Fruit fly (Drosophila melanogaster) whole organism, embryonic: ENCODE measurements around the gene Fas1.

Experiments used
- Antp ChIP-seq: fragments of 200-800 bp; sonication (Bioruptor generic); optimal IDR thresholded peaks from 3 replicates; lab custom pipeline; 2016; ENCODE audit warnings: missing biosample characterization, missing genetic modification characterization
- Atf-2 ChIP-seq: fragments of 200-800 bp; sonication (Bioruptor generic); optimal IDR thresholded peaks from 2 replicates; lab custom pipeline; 2016; ENCODE audit warnings: missing biosample characterization, missing genetic modification characterization
- C15 ChIP-seq: fragments of 200-800 bp; sonication (Bioruptor generic); IDR thresholded peaks from 3 replicates; pipeline ENCODE4 v1.3.6; 2022; ENCODE audit warnings: missing biosample characterization, missing genetic modification characterization
- CG1024 ChIP-seq: fragments of 200-800 bp; sonication (Bioruptor generic); IDR thresholded peaks from 2 replicates; pipeline ENCODE4 v1.3.6; 2022; ENCODE audit warnings: missing biosample characterization, missing genetic modification characterization
- CG10431 ChIP-seq: fragments of 200-800 bp; sonication (Bioruptor generic); optimal IDR thresholded peaks from 3 replicates; lab custom pipeline; 2018; ENCODE audit warnings: missing biosample characterization, mild to moderate bottlenecking, missing genetic modification characterization
- CG10959 ChIP-seq: fragments of 200-800 bp; sonication (Bioruptor generic); IDR thresholded peaks from 2 replicates; pipeline ENCODE4 v1.3.6; 2022; ENCODE audit warnings: missing biosample characterization, missing genetic modification characterization
- CG10979 ChIP-seq: fragments of 200-800 bp; sonication (Bioruptor generic); optimal IDR thresholded peaks from 2 replicates; lab custom pipeline; 2018; ENCODE audit warnings: missing biosample characterization, mild to moderate bottlenecking, missing genetic modification characterization, moderate library complexity
- CG12155 ChIP-seq: fragments of 200-800 bp; sonication (Bioruptor generic); optimal IDR thresholded peaks from 3 replicates; lab custom pipeline; 2016; ENCODE audit warnings: missing biosample characterization, missing genetic modification characterization
- CG12391 ChIP-seq: fragments of 200-800 bp; sonication (Bioruptor generic); optimal IDR thresholded peaks from 3 replicates; lab custom pipeline; 2018; ENCODE audit warnings: missing biosample characterization, mild to moderate bottlenecking, missing genetic modification characterization, moderate library complexity
- CG12942 ChIP-seq: fragments of 200-800 bp; sonication (Bioruptor generic); optimal IDR thresholded peaks from 3 replicates; lab custom pipeline; 2016; ENCODE audit warnings: missing biosample characterization, missing genetic modification characterization
- CG15696 ChIP-seq: fragments of 200-800 bp; sonication (Bioruptor generic); optimal IDR thresholded peaks from 2 replicates; lab custom pipeline; 2019; ENCODE audit warnings: missing biosample characterization, mild to moderate bottlenecking, missing genetic modification characterization, moderate library complexity
- CG1647 ChIP-seq: fragments of 200-800 bp; sonication (Bioruptor generic); optimal IDR thresholded peaks from 3 replicates; lab custom pipeline; 2016; ENCODE audit warnings: missing biosample characterization, missing genetic modification characterization
- CG16779 ChIP-seq: fragments of 200-800 bp; sonication (Bioruptor generic); IDR thresholded peaks from 2 replicates; pipeline ENCODE4 v1.3.6; 2022; ENCODE audit warnings: missing biosample characterization, missing genetic modification characterization
- CG5245 ChIP-seq: fragments of 200-800 bp; sonication (Bioruptor generic); optimal IDR thresholded peaks from 3 replicates; lab custom pipeline; 2016; ENCODE audit warnings: missing biosample characterization, missing genetic modification characterization
- CG6813 ChIP-seq: fragments of 200-800 bp; sonication (Bioruptor generic); optimal IDR thresholded peaks from 2 replicates; lab custom pipeline; 2017; ENCODE audit warnings: missing biosample characterization, missing genetic modification characterization, mild to moderate bottlenecking, moderate library complexity, missing genetic modification reagents
- CG7271 ChIP-seq: fragments of 200-800 bp; sonication (Bioruptor generic); optimal IDR thresholded peaks from 2 replicates; lab custom pipeline; 2018; ENCODE audit warnings: missing biosample characterization, mild to moderate bottlenecking, missing genetic modification characterization, moderate library complexity
- CG7357 ChIP-seq: fragments of 200-800 bp; sonication (Bioruptor generic); IDR thresholded peaks from 3 replicates; pipeline ENCODE4 v1.3.6; 2022; ENCODE audit warnings: missing biosample characterization, missing genetic modification characterization
- CG8765 ChIP-seq: fragments of 200-800 bp; sonication (Bioruptor generic); IDR thresholded peaks from 2 replicates; pipeline ENCODE4 v1.3.6; 2022; ENCODE audit warnings: missing biosample characterization, missing genetic modification characterization
- CG9437 ChIP-seq: fragments of 200-800 bp; sonication (Bioruptor generic); optimal IDR thresholded peaks from 2 replicates; lab custom pipeline; 2018; ENCODE audit warnings: missing biosample characterization, mild to moderate bottlenecking, missing genetic modification characterization
- CG9609 ChIP-seq: fragments of 200-800 bp; sonication (Bioruptor generic); optimal IDR thresholded peaks from 3 replicates; lab custom pipeline; 2016; ENCODE audit warnings: missing biosample characterization, missing genetic modification characterization
- D ChIP-seq, 2 experiments: fragments of 200-800 bp in 1 of 2; fragments of >200 bp in 1 of 2; sonication (Bioruptor generic) in 1 of 2; optimal IDR thresholded peaks; 2 replicates in 1 of 2; 3 replicates in 1 of 2; lab custom pipeline; 2017; ENCODE audit warnings: mild to moderate bottlenecking in 1 of 2, missing biosample characterization in 1 of 2, missing genetic modification characterization in 1 of 2, missing genetic modification reagents in 1 of 2
- D19A ChIP-seq: fragments of 200-800 bp; optimal IDR thresholded peaks from 3 replicates; lab custom pipeline; 2019; ENCODE audit warnings: missing biosample characterization, mild to moderate bottlenecking, missing genetic modification characterization, moderate library complexity
- D19B ChIP-seq: fragments of 200-800 bp; sonication (Bioruptor generic); optimal IDR thresholded peaks from 2 replicates; lab custom pipeline; 2017; ENCODE audit warnings: missing biosample characterization, mild to moderate bottlenecking, missing genetic modification characterization
- E2f1 ChIP-seq: fragments of 200-800 bp; sonication (Bioruptor generic); IDR thresholded peaks from 2 replicates; pipeline ENCODE4 v1.3.6; 2022; ENCODE audit warnings: missing biosample characterization, missing genetic modification characterization
- Ets97D ChIP-seq: fragments of 200-800 bp; sonication (Bioruptor generic); optimal IDR thresholded peaks from 3 replicates; lab custom pipeline; 2016; ENCODE audit warnings: missing biosample characterization, missing genetic modification characterization
- Fer3 ChIP-seq: fragments of 200-800 bp; sonication (Bioruptor generic); optimal IDR thresholded peaks from 2 replicates; lab custom pipeline; 2018; ENCODE audit warnings: missing biosample characterization, mild to moderate bottlenecking, missing genetic modification characterization, moderate library complexity
- Hmx ChIP-seq: fragments of 200-800 bp; sonication (Bioruptor generic); optimal IDR thresholded peaks from 2 replicates; lab custom pipeline; 2016; ENCODE audit warnings: missing biosample characterization, missing genetic modification characterization
- Mad ChIP-seq: fragments of 200-800 bp; sonication (Bioruptor generic); optimal IDR thresholded peaks from 2 replicates; lab custom pipeline; 2016; ENCODE audit warnings: missing biosample characterization, missing genetic modification characterization
- Meics ChIP-seq: fragments of 200-800 bp; sonication (Bioruptor generic); optimal IDR thresholded peaks from 2 replicates; lab custom pipeline; 2017; ENCODE audit warnings: missing biosample characterization, mild to moderate bottlenecking, missing genetic modification characterization
- Rx ChIP-seq: fragments of 200-800 bp; sonication (Bioruptor generic); IDR thresholded peaks from 2 replicates; pipeline ENCODE4 v1.3.6; 2022; ENCODE audit warnings: missing biosample characterization, missing genetic modification characterization
- bsh ChIP-seq, 2 experiments: fragments of 200-800 bp; sonication (Bioruptor generic); optimal IDR thresholded peaks; 2 replicates each; lab custom pipeline; 2017 to 2018; ENCODE audit warnings: mild to moderate bottlenecking in 2 of 2, missing biosample characterization in 2 of 2, missing genetic modification characterization in 2 of 2, moderate library complexity in 1 of 2
- chif ChIP-seq, 2 experiments: fragments of 200-800 bp; sonication (Bioruptor generic); optimal IDR thresholded peaks; 3 replicates each; lab custom pipeline; 2016; ENCODE audit warnings: missing biosample characterization in 2 of 2, missing genetic modification characterization in 2 of 2
- dimm ChIP-seq: fragments of 200-800 bp; sonication (Bioruptor generic); IDR thresholded peaks from 2 replicates; pipeline ENCODE4 v1.3.6; 2022; ENCODE audit warnings: missing biosample characterization, missing genetic modification characterization
- dm ChIP-seq: fragments of 200-800 bp; sonication (Bioruptor generic); optimal IDR thresholded peaks from 3 replicates; lab custom pipeline; 2016; ENCODE audit warnings: missing biosample characterization, missing genetic modification characterization
- dmrt11E ChIP-seq: fragments of 200-800 bp; sonication (Bioruptor generic); optimal IDR thresholded peaks from 3 replicates; lab custom pipeline; 2018; ENCODE audit warnings: missing biosample characterization, mild to moderate bottlenecking, missing genetic modification characterization, moderate library complexity
- fu2 ChIP-seq: fragments of 200-800 bp; sonication (Bioruptor generic); optimal IDR thresholded peaks from 2 replicates; lab custom pipeline; 2016; ENCODE audit warnings: missing biosample characterization, missing genetic modification characterization
- h ChIP-seq: fragments of >200 bp; optimal IDR thresholded peaks from 2 replicates; lab custom pipeline; 2017
- lola ChIP-seq, 3 experiments: fragments of >200 bp in 2 of 3; fragments of 200-800 bp in 1 of 3; sonication (Bioruptor generic) in 1 of 3; optimal IDR thresholded peaks; 2 replicates each; lab custom pipeline; 2017 to 2019; ENCODE audit warnings: missing biosample characterization in 3 of 3, missing genetic modification characterization in 3 of 3, mild to moderate bottlenecking in 1 of 3, moderate library complexity in 1 of 3
- mam ChIP-seq: fragments of 200-800 bp; sonication (Bioruptor generic); optimal IDR thresholded peaks from 3 replicates; lab custom pipeline; 2016; ENCODE audit warnings: missing biosample characterization, missing genetic modification characterization
- nmo ChIP-seq: fragments of 200-800 bp; sonication (Bioruptor generic); optimal IDR thresholded peaks from 2 replicates; lab custom pipeline; 2018; ENCODE audit warnings: missing biosample characterization, mild to moderate bottlenecking, missing genetic modification characterization, moderate library complexity
- onecut ChIP-seq: fragments of 200-800 bp; sonication (Bioruptor generic); IDR thresholded peaks from 2 replicates; pipeline ENCODE4 v1.3.6; 2022; ENCODE audit warnings: missing biosample characterization, missing genetic modification characterization
- peb ChIP-seq: fragments of 200-800 bp; sonication (Bioruptor generic); IDR thresholded peaks from 2 replicates; pipeline ENCODE4 v1.3.6; 2022; ENCODE audit warnings: missing biosample characterization, missing genetic modification characterization
- prd ChIP-seq, 3 experiments: fragments of >200 bp in 2 of 3; fragments of 200-800 bp in 1 of 3; sonication (Bioruptor generic) in 1 of 3; optimal IDR thresholded peaks in 2 of 3; IDR thresholded peaks in 1 of 3; 2 replicates in 2 of 3; 3 replicates in 1 of 3; pipeline versions ENCODE4 v1.3.6 to Lab custom; 2017 to 2022; ENCODE audit warnings: missing biosample characterization in 1 of 3, missing genetic modification characterization in 1 of 3
- row ChIP-seq: fragments of 200-800 bp; sonication (Bioruptor generic); IDR thresholded peaks from 3 replicates; pipeline ENCODE4 v1.3.6; 2022; ENCODE audit warnings: missing biosample characterization, missing genetic modification characterization
- sr ChIP-seq: fragments of 200-800 bp; sonication (Bioruptor generic); IDR thresholded peaks from 3 replicates; pipeline ENCODE4 v1.3.6; 2022; ENCODE audit warnings: missing biosample characterization, missing genetic modification characterization
- tio ChIP-seq: fragments of 200-800 bp; sonication (Bioruptor generic); optimal IDR thresholded peaks from 2 replicates; lab custom pipeline; 2017; ENCODE audit warnings: missing biosample characterization, missing genetic modification characterization, inconsistent platforms
- trh ChIP-seq: fragments of 200-800 bp; sonication (Bioruptor generic); optimal IDR thresholded peaks from 2 replicates; lab custom pipeline; 2016; ENCODE audit warnings: missing biosample characterization, missing genetic modification characterization
- twi ChIP-seq: fragments of 200-800 bp; optimal IDR thresholded peaks from 2 replicates; lab custom pipeline; 2019; ENCODE audit warnings: missing biosample characterization, mild to moderate bottlenecking, missing genetic modification characterization, moderate library complexity
- wek ChIP-seq: fragments of 200-800 bp; sonication (Bioruptor generic); optimal IDR thresholded peaks from 3 replicates; lab custom pipeline; 2018; ENCODE audit warnings: missing biosample characterization, mild to moderate bottlenecking, missing genetic modification characterization, moderate library complexity
- yki ChIP-seq: fragments of >200 bp; optimal IDR thresholded peaks from 3 replicates; lab custom pipeline; 2018
- zf30C ChIP-seq: fragments of 200-800 bp; sonication (Bioruptor generic); optimal IDR thresholded peaks from 3 replicates; lab custom pipeline; 2018; ENCODE audit warnings: missing biosample characterization, mild to moderate bottlenecking, missing genetic modification characterization

Gene Fas1

DNA sequence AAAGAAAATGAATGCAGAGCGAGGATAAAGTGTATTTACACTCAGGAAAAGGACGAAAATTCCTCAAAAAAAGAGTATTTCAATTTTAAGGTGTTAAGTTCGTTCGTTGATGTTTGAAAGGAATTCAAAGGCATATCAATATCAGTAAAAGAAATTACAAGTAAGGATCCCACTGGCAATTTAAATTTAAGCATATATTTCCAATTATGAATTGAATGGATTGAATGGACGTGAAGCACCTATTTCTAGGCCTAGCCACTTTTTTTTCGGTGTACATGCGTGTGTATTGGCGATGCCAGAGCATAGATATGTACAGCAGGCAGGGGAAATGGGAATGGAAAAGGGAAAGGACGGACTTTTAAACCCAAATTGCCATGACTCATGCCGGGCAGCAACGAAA, 5.5 kb downstream of the Fas1 start:
- TF ChIP-seq wek (GFP tag; lab: Kevin White, UChicago) = no peak
- TF ChIP-seq dimm = no peak
- TF ChIP-seq Meics (GFP tag; lab: Kevin White, UChicago) = no peak
- no peak for TF ChIP-seq CG5245 (GFP tag; lab: Kevin White, UChicago)
- TF ChIP-seq prd (optimal IDR thresholded peaks at IDR 0.05; lab: Kevin White, UChicago) = no peak
- TF ChIP-seq prd (GFP tag; IDR thresholded peaks at IDR 0.05; lab: Robert Waterston, UW) = peak; percentile 54; the same call in 2 of the 3 replicates
- no peak for TF ChIP-seq E2f1
- 0 out of 2 replicates have a peak, but pooled peaks have one; percentile 19 for TF ChIP-seq CG10959 (GFP tag; lab: Robert Waterston, UW)
- TF ChIP-seq CG9437 = no peak
- no peak for TF ChIP-seq Hmx (GFP tag; lab: Kevin White, UChicago)
- TF ChIP-seq D19B (GFP tag; lab: Kevin White, UChicago) = no peak
- TF ChIP-seq Mad = no peak
- TF ChIP-seq CG12155 (GFP tag; lab: Kevin White, UChicago) = no peak
- no peak for TF ChIP-seq tio (GFP tag; lab: Kevin White, UChicago)
- TF ChIP-seq CG10979 = peak; percentile 32
- no peak for TF ChIP-seq CG1647 (GFP tag; lab: Kevin White, UChicago)
- 0 out of 2 replicates have a peak, but pooled peaks have one; percentile 9 for TF ChIP-seq onecut (GFP tag; lab: Robert Waterston, UW)
- TF ChIP-seq sr (GFP tag; lab: Robert Waterston, UW) = no peak
- no peak for TF ChIP-seq CG1024 (GFP tag; lab: Robert Waterston, UW)
- no peak for TF ChIP-seq CG12942 (GFP tag; lab: Kevin White, UChicago)
- no peak for TF ChIP-seq CG6813 (GFP tag; lab: Kevin White, UChicago)
- TF ChIP-seq dm (GFP tag; lab: Kevin White, UChicago) = no peak
- no peak for TF ChIP-seq trh
- no peak for TF ChIP-seq CG7271
- TF ChIP-seq bsh (GFP tag; optimal IDR thresholded peaks at IDR 0.05; lab: Kevin White, UChicago) = peak in 1 of 2 experiments; percentile 14
- peak; percentile 25 for TF ChIP-seq nmo (GFP tag; lab: Kevin White, UChicago)
- peak; percentile 27 for TF ChIP-seq D19A
- peak; percentile 38 for TF ChIP-seq Atf-2 (GFP tag; lab: Kevin White, UChicago)
- peak; percentile 98 for TF ChIP-seq zf30C (GFP tag; lab: Kevin White, UChicago)
- no peak for TF ChIP-seq twi
- no peak for TF ChIP-seq peb
- no peak for TF ChIP-seq CG9609 (GFP tag; lab: Kevin White, UChicago)
- no peak for TF ChIP-seq CG7357 (GFP tag; lab: Robert Waterston, UW)
- TF ChIP-seq CG10431 (GFP tag; lab: Kevin White, UChicago) = no peak
- no peak for TF ChIP-seq CG16779 (GFP tag; lab: Robert Waterston, UW)
- TF ChIP-seq mam (GFP tag; lab: Kevin White, UChicago) = no peak
- TF ChIP-seq dmrt11E (tag; lab: Kevin White, UChicago) = peak; percentile 73
- no peak for TF ChIP-seq Antp (GFP tag; lab: Kevin White, UChicago)
- no peak for TF ChIP-seq fu2 (GFP tag; lab: Kevin White, UChicago)
- TF ChIP-seq chif (GFP tag; optimal IDR thresholded peaks at IDR 0.05; lab: Kevin White, UChicago) = peak in 1 of 2 experiments; percentile 28
- no peak for TF ChIP-seq Fer3 (tag; lab: Kevin White, UChicago)
- TF ChIP-seq C15 (GFP tag; lab: Robert Waterston, UW) = no peak
- TF ChIP-seq D (optimal IDR thresholded peaks at IDR 0.05; lab: Kevin White, UChicago) = no peak
- peak; percentile 42 for TF ChIP-seq D (GFP tag; optimal IDR thresholded peaks at IDR 0.05; lab: Kevin White, UChicago)
- peak; percentile 82 for TF ChIP-seq CG15696 (tag; lab: Kevin White, UChicago)
- no peak for TF ChIP-seq h
- TF ChIP-seq lola (GFP tag; optimal IDR thresholded peaks at IDR 0.05; lab: Kevin White, UChicago) = peak in 1 of 3 experiments; percentile 68
- TF ChIP-seq CG12391 = peak; percentile 39
- peak; percentile 53 for TF ChIP-seq row (GFP tag; lab: Robert Waterston, UW)
- TF ChIP-seq CG8765 = peak; percentile 20; the same call in 1 of the 2 replicates
- no peak for TF ChIP-seq Rx (GFP tag; lab: Robert Waterston, UW)
- TF ChIP-seq Ets97D (GFP tag; lab: Kevin White, UChicago) = no peak
- no peak for TF ChIP-seq yki (lab: Kevin White, UChicago)
